Worm (Caenorhabditis elegans) whole organism, young adult: Measurements from ENCODE around the gene nhx-3.

Experiments
- B0261.1 ChIP-seq: sonication (generic microtip); optimal IDR thresholded peaks from 2 replicates; lab custom pipeline; 2016; ENCODE audit warnings: mild to moderate bottlenecking, missing genetic modification characterization, moderate library complexity, missing compliant biosample characterization
- F23B12.7 ChIP-seq: sonication (generic microtip); optimal IDR thresholded peaks from 2 replicates; lab custom pipeline; 2017; ENCODE audit warnings: missing genetic modification characterization, mild to moderate bottlenecking, missing compliant biosample characterization, antibody characterized with exemption, moderate library complexity; ENCODE audit not compliant: insufficient read depth
- F57A8.1 ChIP-seq: fragments of 200-800 bp; sonication (Bioruptor generic); optimal IDR thresholded peaks from 2 replicates; lab custom pipeline; 2018; ENCODE audit warnings: mild to moderate bottlenecking, missing genetic modification characterization, moderate library complexity, missing compliant biosample characterization
- K11D2.4 ChIP-seq: fragments of 200-800 bp; sonication (Bioruptor generic); IDR thresholded peaks from 2 replicates; pipeline ENCODE4 v1.3.6; 2022; ENCODE audit warnings: missing genetic modification reagents, missing genetic modification characterization, missing compliant biosample characterization
- T07F8.4 ChIP-seq: sonication (generic microtip); optimal IDR thresholded peaks from 2 replicates; lab custom pipeline; 2016; ENCODE audit warnings: mild to moderate bottlenecking, missing genetic modification characterization, moderate library complexity, missing compliant biosample characterization
- Y79H2A.3 ChIP-seq: fragments of 200-800 bp; sonication (Bioruptor generic); conservative IDR thresholded peaks from 2 replicates; pipeline ENCODE4 v1.3.6; 2022; ENCODE audit warnings: missing genetic modification reagents, missing genetic modification characterization, missing compliant biosample characterization
- ZK185.1 ChIP-seq: sonication (generic microtip); optimal IDR thresholded peaks from 2 replicates; lab custom pipeline; 2016; ENCODE audit warnings: mild to moderate bottlenecking, missing genetic modification characterization, missing compliant biosample characterization; ENCODE audit not compliant: poor library complexity, severe bottlenecking
- aptf-2 ChIP-seq: fragments of 200-800 bp; sonication (Bioruptor generic); conservative IDR thresholded peaks from 2 replicates; pipeline ENCODE4 v1.3.6; 2022; ENCODE audit warnings: missing genetic modification reagents, missing genetic modification characterization, missing compliant biosample characterization
- aptf-3 ChIP-seq: fragments of 200-800 bp; sonication (Bioruptor generic); IDR thresholded peaks from 2 replicates; pipeline ENCODE4 v1.3.6; 2022; ENCODE audit warnings: missing genetic modification characterization, missing compliant biosample characterization
- ccch-3 ChIP-seq: fragments of 200-800 bp; sonication (Bioruptor generic); optimal IDR thresholded peaks from 2 replicates; lab custom pipeline; 2018; ENCODE audit warnings: mild to moderate bottlenecking, missing genetic modification characterization, missing compliant biosample characterization
- ceh-100 ChIP-seq: fragments of 200-800 bp; sonication (Bioruptor generic); IDR thresholded peaks from 2 replicates; pipeline ENCODE4 v1.3.6; 2022; ENCODE audit warnings: missing genetic modification reagents, missing genetic modification characterization, missing compliant biosample characterization
- ceh-79 ChIP-seq: sonication (generic microtip); optimal IDR thresholded peaks from 2 replicates; lab custom pipeline; 2017; ENCODE audit warnings: mild to moderate bottlenecking, missing genetic modification characterization, missing compliant biosample characterization
- efl-1 ChIP-seq: fragments of 150-350 bp; optimal IDR thresholded peaks from 2 replicates; lab custom pipeline; 2014; ENCODE audit warnings: missing biosample characterization, missing genetic modification reagents, missing genetic modification characterization
- ets-4 ChIP-seq: fragments of 200-800 bp; sonication (Bioruptor generic); optimal IDR thresholded peaks from 2 replicates; lab custom pipeline; 2018; ENCODE audit warnings: mild to moderate bottlenecking, missing genetic modification characterization, missing compliant biosample characterization
- fkh-3 ChIP-seq: sonication (generic microtip); optimal IDR thresholded peaks from 2 replicates; lab custom pipeline; 2016; ENCODE audit warnings: mild to moderate bottlenecking, missing genetic modification characterization, missing compliant biosample characterization
- gei-17 ChIP-seq: fragments of 200-800 bp; sonication (Bioruptor generic); optimal IDR thresholded peaks from 2 replicates; lab custom pipeline; 2018; ENCODE audit warnings: mild to moderate bottlenecking, missing genetic modification characterization, missing compliant biosample characterization
- him-1 ChIP-seq: sonication (generic microtip); optimal IDR thresholded peaks from 2 replicates; lab custom pipeline; 2016; ENCODE audit warnings: missing genotype, missing genetic modification reagents, missing genetic modification characterization, missing compliant biosample characterization
- hlh-12 ChIP-seq: sonication (generic microtip); optimal IDR thresholded peaks from 2 replicates; lab custom pipeline; 2016; ENCODE audit warnings: missing genetic modification characterization, missing compliant biosample characterization
- hmg-1.2 ChIP-seq: fragments of 200-800 bp; sonication (Bioruptor generic); IDR thresholded peaks from 2 replicates; pipeline ENCODE4 v1.3.6; 2022; ENCODE audit warnings: missing genetic modification reagents, missing genetic modification characterization, missing compliant biosample characterization
- lsy-27 ChIP-seq: sonication (generic microtip); optimal IDR thresholded peaks from 2 replicates; lab custom pipeline; 2017; ENCODE audit warnings: missing genetic modification characterization, mild to moderate bottlenecking, missing compliant biosample characterization, antibody characterized with exemption, missing genotype, borderline replicate concordance; ENCODE audit not compliant: insufficient read depth
- madf-3 ChIP-seq: fragments of 200-800 bp; sonication (Bioruptor generic); IDR thresholded peaks from 2 replicates; pipeline ENCODE4 v1.3.6; 2022; ENCODE audit warnings: missing genetic modification reagents, missing genetic modification characterization, missing compliant biosample characterization
- madf-6 ChIP-seq: fragments of 200-800 bp; sonication (Bioruptor generic); IDR thresholded peaks from 2 replicates; pipeline ENCODE4 v1.3.6; 2022; ENCODE audit warnings: missing genetic modification reagents, missing genetic modification characterization, missing compliant biosample characterization
- mel-28 ChIP-seq: sonication (generic microtip); optimal IDR thresholded peaks from 2 replicates; lab custom pipeline; 2016; ENCODE audit warnings: borderline replicate concordance, mild to moderate bottlenecking, missing genetic modification characterization, missing compliant biosample characterization
- nfyb-1 ChIP-seq: fragments of 200-800 bp; sonication (Bioruptor generic); IDR thresholded peaks from 2 replicates; pipeline ENCODE4 v1.3.6; 2022; ENCODE audit warnings: missing genetic modification reagents, missing genetic modification characterization, missing compliant biosample characterization
- nhr-90 ChIP-seq: sonication (generic microtip); optimal IDR thresholded peaks from 2 replicates; lab custom pipeline; 2016; ENCODE audit warnings: missing genotype, mild to moderate bottlenecking, missing genetic modification characterization, missing compliant biosample characterization
- rpc-1 ChIP-seq, 2 experiments: fragments of 150-350 bp in 1 of 2; sonication (generic microtip) in 1 of 2; optimal IDR thresholded peaks; 2 replicates each; lab custom pipeline; 2014 to 2018; ENCODE audit warnings: missing biosample characterization in 1 of 2, missing genetic modification characterization in 1 of 2, missing genetic modification reagents in 1 of 2, missing genotype in 1 of 2
- sdz-38 ChIP-seq: sonication (generic microtip); optimal IDR thresholded peaks from 2 replicates; lab custom pipeline; 2016; ENCODE audit warnings: missing genotype, missing genetic modification characterization, missing compliant biosample characterization
- sptf-2 ChIP-seq: fragments of 200-800 bp; sonication (Bioruptor generic); optimal IDR thresholded peaks from 2 replicates; lab custom pipeline; 2018; ENCODE audit warnings: mild to moderate bottlenecking, missing genetic modification characterization, missing compliant biosample characterization
- tbp1 ChIP-seq: fragments of 200-800 bp; sonication (Bioruptor generic); optimal IDR thresholded peaks from 2 replicates; lab custom pipeline; 2018; ENCODE audit warnings: mild to moderate bottlenecking, missing genetic modification characterization, missing compliant biosample characterization
- unc-62 ChIP-seq: fragments of 150-350 bp; optimal IDR thresholded peaks from 2 replicates; lab custom pipeline; 2014; ENCODE audit warnings: missing biosample characterization, missing genetic modification reagents, missing genetic modification characterization
- ztf-18 ChIP-seq: sonication (generic microtip); optimal IDR thresholded peaks from 2 replicates; lab custom pipeline; 2016; ENCODE audit warnings: missing genotype, mild to moderate bottlenecking, missing genetic modification characterization, missing compliant biosample characterization
- ztf-22 ChIP-seq: fragments of 200-800 bp; sonication (Bioruptor generic); optimal IDR thresholded peaks from 2 replicates; lab custom pipeline; 2018; ENCODE audit warnings: mild to moderate bottlenecking, missing genetic modification characterization, moderate library complexity, missing compliant biosample characterization
- ztf-25 ChIP-seq: fragments of 200-800 bp; sonication (Bioruptor generic); IDR thresholded peaks from 2 replicates; pipeline ENCODE4 v1.3.6; 2022; ENCODE audit warnings: missing genetic modification reagents, missing genetic modification characterization, missing compliant biosample characterization

Gene nhx-3

ce11 chrV:7504271-7504670 lies 41.1 kb downstream of the nhx-3 start, which contains the start of gene srh-229 (continued):
- TF ChIP-seq ceh-79 (no peak), F57A8.1 (no peak), efl-1 (GFP tag; lab: Kevin White, UChicago) (no peak)
- TF ChIP-seq, all 124 proteins: peak for 0

ce11 chrV:7501194-7501593 lies 44.1 kb downstream of the nhx-3 start:
- TF ChIP-seq sptf-2 (GFP tag; lab: Kevin White, UChicago) (no peak), rpc-1 (optimal IDR thresholded peaks at IDR 0.05; lab: Kevin White, UChicago) (no peak), rpc-1 (tag; optimal IDR thresholded peaks at IDR 0.05; lab: Kevin White, UChicago) (no peak), ccch-3 (no peak), aptf-2 (no peak), aptf-3 (GFP tag; lab: Robert Waterston, UW) (no peak), ztf-18 (tag; lab: Kevin White, UChicago) (no peak), ets-4 (GFP tag; lab: Kevin White, UChicago) (no peak), gei-17 (no peak), ceh-100 (GFP tag; lab: Robert Waterston, UW) (no peak), ZK185.1 (tag; lab: Kevin White, UChicago) (no peak), tbp1 (no peak), unc-62 (no peak), madf-6 (no peak), F23B12.7 (tag; lab: Kevin White, UChicago) (no peak), nhr-90 (tag; lab: Kevin White, UChicago) (no peak)
- TF ChIP-seq, all 124 proteins: peak for 0

- no peak for TF ChIP-seq ztf-22
- no peak for TF ChIP-seq B0261.1 (tag; lab: Kevin White, UChicago)
- TF ChIP-seq him-1 (tag; lab: Kevin White, UChicago) = no peak
- no peak for TF ChIP-seq hmg-1.2 (GFP tag; lab: Robert Waterston, UW)
- no peak for TF ChIP-seq nfyb-1 (GFP tag; lab: Robert Waterston, UW)
- TF ChIP-seq F57A8.1 = no peak
- TF ChIP-seq madf-3 (GFP tag; lab: Robert Waterston, UW) = no peak
Observed at ce11 chrV:7497440-7497839, 47.9 kb downstream of the nhx-3 start, which contains the start of gene srh-79. Gene srh-79, plus strand, starts transcription at chrV:7497740.

ce11 chrV:7495189-7495588 lies 50.1 kb downstream of the nhx-3 start, which contains the start of gene srbc-11:
Gene srbc-11, minus strand, starts transcription at chrV:7495289.
- no peak for TF ChIP-seq Y79H2A.3 (GFP tag; lab: Robert Waterston, UW)
- TF ChIP-seq sdz-38 (tag; lab: Kevin White, UChicago) = no peak
- no peak for TF ChIP-seq efl-1 (GFP tag; lab: Kevin White, UChicago)
- TF ChIP-seq fkh-3 (tag; lab: Kevin White, UChicago) = no peak

- TF ChIP-seq mel-28 (tag; lab: Kevin White, UChicago) (no peak), ztf-25 (GFP tag; lab: Robert Waterston, UW) (no peak), K11D2.4 (GFP tag; lab: Robert Waterston, UW) (no peak), lsy-27 (tag; lab: Kevin White, UChicago) (no peak), hlh-12 (tag; lab: Kevin White, UChicago) (no peak), ccch-3 (no peak), T07F8.4 (tag; lab: Kevin White, UChicago) (no peak), Y79H2A.3 (GFP tag; lab: Robert Waterston, UW) (no peak)
Observed at ce11 chrV:7492924-7493323, 52.4 kb downstream of the nhx-3 start, which contains the start of gene srbc-10. Gene srbc-10, minus strand, starts transcription at chrV:7493024.
